Worm (Caenorhabditis elegans) whole organism, early embryonic: ENCODE data around the gene K01A2.5.

Experiments used
- ama-1 ChIP-seq: fragments of 150-350 bp; optimal IDR thresholded peaks from 2 replicates; lab custom pipeline; 2014
- ceh-36 ChIP-seq: sonication (generic microtip); optimal IDR thresholded peaks from 2 replicates; lab custom pipeline; 2016; ENCODE audit warnings: missing genetic modification characterization, inconsistent platforms, missing compliant biosample characterization
- flt-1 ChIP-seq: fragments of 200-800 bp; sonication (Bioruptor generic); IDR thresholded peaks from 2 replicates; pipeline ENCODE4 v1.3.6; 2022; ENCODE audit warnings: missing genetic modification characterization, missing compliant biosample characterization
- hmg-4 ChIP-seq: fragments of 200-800 bp; sonication (Bioruptor generic); optimal IDR thresholded peaks from 2 replicates; lab custom pipeline; 2018; ENCODE audit warnings: mild to moderate bottlenecking, missing genetic modification characterization, missing compliant biosample characterization
- sea-1 ChIP-seq: fragments of 200-800 bp; sonication (Bioruptor generic); conservative IDR thresholded peaks from 2 replicates; pipeline ENCODE4 v1.3.6; 2022; ENCODE audit warnings: missing genetic modification characterization, missing compliant biosample characterization
- tbx-37 ChIP-seq: fragments of 200-800 bp; sonication (Bioruptor generic); conservative IDR thresholded peaks from 2 replicates; pipeline ENCODE4 v1.3.6; 2022; ENCODE audit warnings: missing genetic modification reagents, missing genetic modification characterization, missing compliant biosample characterization

DNA sequence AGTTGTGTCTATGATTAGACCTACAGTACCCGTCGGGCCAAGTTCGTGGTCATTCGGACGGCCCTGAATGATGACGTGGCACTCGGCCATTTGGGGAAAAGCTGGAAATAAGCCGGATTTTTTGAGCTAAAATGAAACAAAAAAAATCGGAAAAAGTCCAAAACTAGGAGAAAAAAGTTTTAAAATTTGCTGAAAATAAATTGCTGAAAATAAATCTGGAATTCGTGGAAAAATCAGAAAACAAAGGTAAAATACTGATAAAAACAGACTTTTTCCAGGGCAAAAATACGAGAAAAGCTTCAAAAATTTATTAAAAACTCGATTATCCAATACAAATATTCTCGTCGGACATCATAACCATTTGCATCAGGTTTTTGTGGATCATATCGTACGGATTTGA, 17.5 kb upstream of the K01A2.5 start, which contains the start of gene B0432.9:
- TF ChIP-seq tbx-37 (no peak), flt-1 (GFP tag; lab: Robert Waterston, UW) (no peak), ceh-36 (no peak), ama-1 (lab: Kevin White, UChicago) (no peak), sea-1 (GFP tag; lab: Robert Waterston, UW) (no peak), hmg-4 (no peak)
